Fruit fly (Drosophila melanogaster) whole organism, embryonic: ENCODE data around the gene AP-2mu.

Experiments
- Aef1 ChIP-seq: fragments of 200-800 bp; sonication (Bioruptor generic); IDR thresholded peaks from 3 replicates; pipeline ENCODE4 v1.3.6; 2022; ENCODE audit warnings: missing biosample characterization, missing genetic modification characterization
- Atf6 ChIP-seq: fragments of 200-800 bp; sonication (Bioruptor generic); IDR thresholded peaks from 2 replicates; pipeline ENCODE4 v1.3.6; 2022; ENCODE audit warnings: missing biosample characterization, missing genetic modification characterization
- Awh ChIP-seq: fragments of 200-800 bp; sonication (Bioruptor generic); IDR thresholded peaks from 2 replicates; pipeline ENCODE4, ENCODE4 v1.3.6; 2022; ENCODE audit warnings: missing biosample characterization, missing genetic modification characterization
- Blimp-1 ChIP-seq: fragments of 200-800 bp; sonication (Bioruptor generic); optimal IDR thresholded peaks from 3 replicates; lab custom pipeline; 2018; ENCODE audit warnings: missing biosample characterization, missing genetic modification characterization, mild to moderate bottlenecking, moderate library complexity, missing genetic modification reagents
- CG11085 ChIP-seq: fragments of 200-800 bp; sonication (Bioruptor generic); IDR thresholded peaks from 2 replicates; pipeline ENCODE4 v1.3.6; 2022; ENCODE audit warnings: missing biosample characterization, missing genetic modification characterization
- CG12391 ChIP-seq: fragments of 200-800 bp; sonication (Bioruptor generic); optimal IDR thresholded peaks from 3 replicates; lab custom pipeline; 2018; ENCODE audit warnings: missing biosample characterization, mild to moderate bottlenecking, missing genetic modification characterization, moderate library complexity
- CG12769 ChIP-seq: fragments of 200-800 bp; sonication (Bioruptor generic); optimal IDR thresholded peaks from 2 replicates; lab custom pipeline; 2019; ENCODE audit warnings: missing biosample characterization, mild to moderate bottlenecking, missing genetic modification characterization, moderate library complexity
- CG15269 ChIP-seq: fragments of 200-800 bp; sonication (Bioruptor generic); optimal IDR thresholded peaks from 2 replicates; lab custom pipeline; 2018; ENCODE audit warnings: missing biosample characterization, mild to moderate bottlenecking, missing genetic modification characterization, moderate library complexity
- CG16779 ChIP-seq: fragments of 200-800 bp; sonication (Bioruptor generic); IDR thresholded peaks from 2 replicates; pipeline ENCODE4 v1.3.6; 2022; ENCODE audit warnings: missing biosample characterization, missing genetic modification characterization
- CG2202 ChIP-seq: fragments of 200-800 bp; sonication (Bioruptor generic); optimal IDR thresholded peaks from 2 replicates; lab custom pipeline; 2018; ENCODE audit warnings: missing biosample characterization, mild to moderate bottlenecking, missing genetic modification characterization
- CG30020 ChIP-seq: fragments of 200-800 bp; optimal IDR thresholded peaks from 2 replicates; lab custom pipeline; 2019; ENCODE audit warnings: missing biosample characterization, mild to moderate bottlenecking, missing genetic modification characterization, moderate library complexity
- CG31388 ChIP-seq: fragments of 200-800 bp; sonication (Bioruptor generic); optimal IDR thresholded peaks from 2 replicates; lab custom pipeline; 2016; ENCODE audit warnings: missing biosample characterization, missing genetic modification characterization
- CG3281 ChIP-seq: fragments of 200-800 bp; sonication (Bioruptor generic); optimal IDR thresholded peaks from 3 replicates; lab custom pipeline; 2017; ENCODE audit warnings: missing biosample characterization, mild to moderate bottlenecking, missing genetic modification characterization
- CG6654 ChIP-seq: fragments of 200-800 bp; sonication (Bioruptor generic); optimal IDR thresholded peaks from 2 replicates; lab custom pipeline; 2017; ENCODE audit warnings: missing biosample characterization, mild to moderate bottlenecking, missing genetic modification characterization
- CG6683 ChIP-seq: fragments of 200-800 bp; sonication (Bioruptor generic); optimal IDR thresholded peaks from 2 replicates; lab custom pipeline; 2017; ENCODE audit warnings: missing biosample characterization, mild to moderate bottlenecking, missing genetic modification characterization, missing genetic modification reagents
- CG6813 ChIP-seq: fragments of 200-800 bp; sonication (Bioruptor generic); optimal IDR thresholded peaks from 2 replicates; lab custom pipeline; 2017; ENCODE audit warnings: missing biosample characterization, missing genetic modification characterization, mild to moderate bottlenecking, moderate library complexity, missing genetic modification reagents
- CG7357 ChIP-seq: fragments of 200-800 bp; sonication (Bioruptor generic); IDR thresholded peaks from 3 replicates; pipeline ENCODE4 v1.3.6; 2022; ENCODE audit warnings: missing biosample characterization, missing genetic modification characterization
- CG7839 ChIP-seq: fragments of 200-800 bp; sonication (Bioruptor generic); optimal IDR thresholded peaks from 3 replicates; lab custom pipeline; 2018; ENCODE audit warnings: missing biosample characterization, mild to moderate bottlenecking, missing genetic modification characterization, moderate library complexity
- CG9797 ChIP-seq: fragments of 200-800 bp; sonication (Bioruptor generic); optimal IDR thresholded peaks from 3 replicates; lab custom pipeline; 2018; ENCODE audit warnings: missing biosample characterization, mild to moderate bottlenecking, missing genetic modification characterization
- Camta ChIP-seq: fragments of 200-800 bp; sonication (Bioruptor generic); optimal IDR thresholded peaks from 2 replicates; lab custom pipeline; 2016; ENCODE audit warnings: missing biosample characterization, missing genetic modification characterization
- Dp ChIP-seq: fragments of 200-800 bp; sonication (Bioruptor generic); optimal IDR thresholded peaks from 2 replicates; lab custom pipeline; 2018; ENCODE audit warnings: missing biosample characterization, mild to moderate bottlenecking, missing genetic modification characterization, moderate library complexity
- Fer1 ChIP-seq: fragments of 200-800 bp; sonication (Bioruptor generic); optimal IDR thresholded peaks from 2 replicates; lab custom pipeline; 2017; ENCODE audit warnings: missing biosample characterization, mild to moderate bottlenecking, missing genetic modification characterization
- HLH3B ChIP-seq: fragments of 200-800 bp; sonication (Bioruptor generic); IDR thresholded peaks from 2 replicates; pipeline ENCODE4 v1.3.6; 2022; ENCODE audit warnings: missing biosample characterization, missing genetic modification characterization
- Hmx ChIP-seq: fragments of 200-800 bp; sonication (Bioruptor generic); optimal IDR thresholded peaks from 2 replicates; lab custom pipeline; 2016; ENCODE audit warnings: missing biosample characterization, missing genetic modification characterization
- Hsf ChIP-seq: fragments of 200-800 bp; sonication (Bioruptor generic); optimal IDR thresholded peaks from 3 replicates; lab custom pipeline; 2016; ENCODE audit warnings: missing biosample characterization, missing genetic modification characterization
- Mad ChIP-seq: fragments of 200-800 bp; sonication (Bioruptor generic); optimal IDR thresholded peaks from 2 replicates; lab custom pipeline; 2016; ENCODE audit warnings: missing biosample characterization, missing genetic modification characterization
- Meics ChIP-seq: fragments of 200-800 bp; sonication (Bioruptor generic); optimal IDR thresholded peaks from 2 replicates; lab custom pipeline; 2017; ENCODE audit warnings: missing biosample characterization, mild to moderate bottlenecking, missing genetic modification characterization
- Sry-β ChIP-seq: fragments of 200-800 bp; sonication (Bioruptor generic); optimal IDR thresholded peaks from 2 replicates; lab custom pipeline; 2018; ENCODE audit warnings: missing biosample characterization, mild to moderate bottlenecking, missing genetic modification characterization, moderate library complexity
- abd-A ChIP-seq: fragments of 200-800 bp; sonication (Bioruptor generic); optimal IDR thresholded peaks from 3 replicates; lab custom pipeline; 2019; ENCODE audit warnings: missing biosample characterization, mild to moderate bottlenecking, missing genetic modification characterization, moderate library complexity
- dan ChIP-seq: fragments of 200-800 bp; sonication (Bioruptor generic); IDR thresholded peaks from 2 replicates; pipeline ENCODE4 v1.3.6; 2022; ENCODE audit warnings: missing biosample characterization, missing genetic modification characterization
- esg ChIP-seq: fragments of 200-800 bp; sonication (Bioruptor generic); conservative IDR thresholded peaks from 2 replicates; pipeline ENCODE4 v1.3.6; 2022; ENCODE audit warnings: missing biosample characterization, missing genetic modification characterization
- hb ChIP-seq: fragments of 200-800 bp; sonication (Bioruptor generic); IDR thresholded peaks from 3 replicates; pipeline ENCODE4 v1.3.6; 2022; ENCODE audit warnings: missing biosample characterization, missing genetic modification characterization; ENCODE audit not compliant: partially characterized antibody
- lbe ChIP-seq: fragments of 200-800 bp; sonication (Bioruptor generic); optimal IDR thresholded peaks from 2 replicates; lab custom pipeline; 2016; ENCODE audit warnings: missing biosample characterization, mild to moderate bottlenecking, missing genetic modification characterization
- pan ChIP-seq, 4 experiments: fragments of >200 bp in 3 of 4; fragments of 200-800 bp in 1 of 4; sonication (Bioruptor generic) in 1 of 4; optimal IDR thresholded peaks in 3 of 4; IDR thresholded peaks in 1 of 4; 2 replicates each; pipeline versions ENCODE4 v1.3.6 to Lab custom; 2017 to 2022; ENCODE audit warnings: missing biosample characterization in 2 of 4, missing genetic modification characterization in 2 of 4, mixed read lengths in 1 of 4
- pros ChIP-seq: fragments of 200-800 bp; sonication (Bioruptor generic); optimal IDR thresholded peaks from 3 replicates; lab custom pipeline; 2019; ENCODE audit warnings: missing biosample characterization, mild to moderate bottlenecking, missing genetic modification characterization, moderate library complexity
- rib ChIP-seq: fragments of 200-800 bp; sonication (Bioruptor generic); IDR thresholded peaks from 2 replicates; pipeline ENCODE4 v1.3.6; 2022; ENCODE audit warnings: missing biosample characterization, missing genetic modification characterization
- sd ChIP-seq: fragments of 200-800 bp; sonication (Bioruptor generic); optimal IDR thresholded peaks from 3 replicates; lab custom pipeline; 2018; ENCODE audit warnings: missing biosample characterization, mild to moderate bottlenecking, missing genetic modification characterization, moderate library complexity
- sr ChIP-seq: fragments of 200-800 bp; sonication (Bioruptor generic); IDR thresholded peaks from 3 replicates; pipeline ENCODE4 v1.3.6; 2022; ENCODE audit warnings: missing biosample characterization, missing genetic modification characterization
- tio ChIP-seq: fragments of 200-800 bp; sonication (Bioruptor generic); optimal IDR thresholded peaks from 2 replicates; lab custom pipeline; 2017; ENCODE audit warnings: missing biosample characterization, missing genetic modification characterization, inconsistent platforms
- tx ChIP-seq: fragments of 200-800 bp; sonication (Bioruptor generic); optimal IDR thresholded peaks from 2 replicates; lab custom pipeline; 2016; ENCODE audit warnings: missing biosample characterization, missing genetic modification characterization
- vnd ChIP-seq: fragments of 200-800 bp; sonication (Bioruptor generic); IDR thresholded peaks from 3 replicates; pipeline ENCODE4 v1.3.6; 2022; ENCODE audit warnings: missing biosample characterization, missing genetic modification characterization; ENCODE audit not compliant: partially characterized antibody

AP-2mu gene

DNA sequence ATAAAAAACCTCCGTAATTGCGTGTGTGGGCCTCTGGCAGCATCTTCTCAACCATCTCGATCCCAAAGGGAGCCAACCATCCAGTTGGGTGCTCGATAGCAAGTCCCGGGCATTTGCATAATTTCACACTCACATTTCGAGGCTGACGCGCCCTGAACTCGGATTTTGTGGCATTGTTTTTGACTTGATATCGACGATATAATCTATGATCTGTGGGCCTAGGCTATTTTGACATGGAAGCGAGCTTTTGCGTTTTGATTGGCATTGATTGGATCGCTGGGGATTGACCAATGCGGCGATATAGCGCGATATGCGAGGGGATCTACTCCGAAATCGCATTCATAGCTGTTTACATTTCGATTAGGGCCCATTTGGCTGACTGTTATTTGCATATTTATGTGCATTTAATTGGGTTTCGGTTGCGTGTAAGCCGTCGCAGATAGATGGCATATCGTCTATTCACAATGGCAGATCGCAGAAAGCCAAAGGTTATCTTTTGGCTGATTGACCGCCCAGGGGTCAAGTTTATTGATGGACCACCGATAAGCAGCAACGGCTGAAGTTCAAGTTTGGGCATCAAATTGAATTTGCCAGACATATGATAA is 30.0 kb upstream of the AP-2mu start (continued):
- TF ChIP-seq rib (no peak), CG3281 (GFP tag; lab: Kevin White, UChicago) (no peak), Aef1 (GFP tag; lab: Robert Waterston, UW) (no peak), CG30020 (tag; lab: Kevin White, UChicago) (no peak), Fer1 (GFP tag; lab: Kevin White, UChicago) (no peak), CG6683 (GFP tag; lab: Kevin White, UChicago) (no peak), esg (no peak), Meics (GFP tag; lab: Kevin White, UChicago) (no peak), abd-A (peak; percentile 96), CG31388 (GFP tag; lab: Kevin White, UChicago) (no peak), sd (peak; percentile 31), Hmx (GFP tag; lab: Kevin White, UChicago) (no peak), tio (GFP tag; lab: Kevin White, UChicago) (no peak), HLH3B (GFP tag; lab: Robert Waterston, UW) (no peak), CG6813 (GFP tag; lab: Kevin White, UChicago) (no peak), Dp (GFP tag; lab: Kevin White, UChicago) (no peak), CG11085 (no peak), sr (GFP tag; lab: Robert Waterston, UW) (0 out of 3 replicates have a peak, but pooled peaks have one; percentile 2), hb (GFP tag; lab: Robert Waterston, UW) (no peak), tx (GFP tag; lab: Kevin White, UChicago) (no peak), Atf6 (GFP tag; lab: Robert Waterston, UW) (no peak), CG12391 (tag; lab: Kevin White, UChicago) (no peak), Sry-β (GFP tag; lab: Kevin White, UChicago) (no peak), CG2202 (tag; lab: Kevin White, UChicago) (no peak), Camta (GFP tag; lab: Kevin White, UChicago) (no peak), Blimp-1 (GFP tag; lab: Kevin White, UChicago) (no peak), CG16779 (GFP tag; lab: Robert Waterston, UW) (no peak), dan (no peak), CG7357 (no peak), CG6654 (GFP tag; lab: Kevin White, UChicago) (no peak), Hsf (GFP tag; lab: Kevin White, UChicago) (no peak), CG15269 (tag; lab: Kevin White, UChicago) (peak; percentile 77), CG7839 (tag; lab: Kevin White, UChicago) (no peak), pan (optimal IDR thresholded peaks at IDR 0.05; lab: Kevin White, UChicago) (no peak), pan (GFP tag; optimal IDR thresholded peaks at IDR 0.05 in 1 of 2, IDR thresholded peaks at IDR 0.05 in 1 of 2) (no peak), CG12769 (tag; lab: Kevin White, UChicago) (peak; percentile 88), Awh (peak; percentile 70), CG9797 (GFP tag; lab: Kevin White, UChicago) (no peak)

DNA sequence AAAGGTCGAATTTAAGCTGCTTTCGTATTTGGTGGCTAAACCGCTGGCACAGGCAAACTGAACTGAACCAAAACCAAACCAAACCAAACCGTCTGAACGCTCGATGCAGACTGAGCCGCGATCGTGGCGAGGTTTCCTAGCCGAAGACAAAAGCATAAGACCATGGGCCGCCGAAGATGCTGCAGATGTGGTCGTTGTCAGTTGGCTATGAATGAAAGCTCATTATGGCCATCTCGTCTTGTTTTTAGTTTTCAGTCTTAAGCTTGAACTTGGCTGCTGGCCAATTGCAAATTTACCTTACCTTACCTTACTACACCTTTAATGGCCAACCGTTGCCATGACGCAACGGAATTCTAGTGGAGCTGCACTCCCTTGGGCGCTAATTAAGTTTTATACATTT is 26.2 kb upstream of the AP-2mu start, which contains the start of gene CG13847:
TSS of gene CG13847 (minus strand) at position 101 of the 400 bp plus-strand sequence.
- TF ChIP-seq tx (GFP tag; lab: Kevin White, UChicago) = no peak
- no peak for TF ChIP-seq lbe (GFP tag; lab: Kevin White, UChicago)
- TF ChIP-seq pros = peak; percentile 28
- TF ChIP-seq vnd (GFP tag; lab: Robert Waterston, UW) = 0 out of 3 replicates have a peak, but pooled peaks have one; percentile 7
- no peak for TF ChIP-seq Mad (GFP tag; lab: Kevin White, UChicago)
- TF ChIP-seq, all 482 proteins: peak for 2
